Worm (Caenorhabditis elegans): ENCODE results near the gene dgat-2.
"Not testable (repeated sequence)": the region's sequence is repeated elsewhere in the genome, so short reads cannot be mapped to it uniquely, and the experiment has no call there.

The dgat-2 gene

ce11 chrV:17686852-17687251 is 26.7 kb downstream of the dgat-2 start, which contains the start of gene F59A1.18:
Gene F59A1.18 (minus strand): TSS chrV:17686952.
- TF ChIP-seq T20F7.1 (GFP tag; optimal IDR thresholded peaks at IDR 0.05) (no peak), dmd-6 (GFP tag; IDR thresholded peaks at IDR 0.05) (no peak), dpl-1 (GFP tag; optimal IDR thresholded peaks at IDR 0.05) (no peak), nhr-48 (tag; optimal IDR thresholded peaks at IDR 0.05) (no peak), nhr-237 (tag; optimal IDR thresholded peaks at IDR 0.05) (no peak), T26A8.4 (GFP tag; IDR thresholded peaks at IDR 0.05) (no peak)

DNA sequence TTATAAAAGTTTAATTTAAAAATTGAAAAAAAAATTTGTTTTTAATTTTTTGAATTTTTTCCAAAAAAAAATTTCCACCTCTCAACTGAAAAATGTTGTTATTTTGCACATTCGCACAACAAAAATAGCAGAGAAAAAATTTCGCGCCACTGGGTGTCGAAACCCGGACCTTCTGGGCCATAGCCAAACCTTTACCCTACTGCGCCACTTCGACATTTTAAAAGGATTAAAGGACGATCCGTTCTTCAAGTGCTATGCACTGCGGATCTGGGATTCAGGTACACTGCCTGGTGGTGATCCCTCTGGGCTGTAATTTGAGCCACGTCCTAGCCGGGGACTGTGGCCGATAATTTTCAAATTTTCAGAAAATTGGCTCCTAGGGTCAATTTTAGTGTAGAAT is 27.3 kb downstream of the dgat-2 start:
- peak in 1 of 2 experiments; percentile 43; a peak in 1 of 4 replicates for TF ChIP-seq madf-5 (GFP tag; IDR thresholded peaks at IDR 0.05)
- peak; percentile 32; the same call in 1 of the 2 replicates for TF ChIP-seq snpc-1.2 (GFP tag; IDR thresholded peaks at IDR 0.05)
- peak; percentile 31; the same call in 1 of the 2 replicates for TF ChIP-seq lin-38 (GFP tag; IDR thresholded peaks at IDR 0.05)
- TF ChIP-seq lim-7 (GFP tag; IDR thresholded peaks at IDR 0.05): peak; percentile 75
- TF ChIP-seq vab-7 (GFP tag; IDR thresholded peaks at IDR 0.05): peak; percentile 62
- TF ChIP-seq nhr-41 (GFP tag; IDR thresholded peaks at IDR 0.05): 0 out of 2 replicates have a peak, but pooled peaks have one; percentile 26
- 0 out of 2 replicates have a peak, but pooled peaks have one; percentile 15 for TF ChIP-seq pha-4 (GFP tag; IDR thresholded peaks at IDR 0.05)
- TF ChIP-seq pha-4 (tag; optimal IDR thresholded peaks at IDR 0.05): not testable (repeated sequence)
- TF ChIP-seq egl-43 (GFP tag; IDR thresholded peaks at IDR 0.05): 0 out of 2 replicates have a peak, but pooled peaks have one; percentile 30

- TF ChIP-seq dmd-6 (GFP tag; IDR thresholded peaks at IDR 0.05) (no peak), snpc-4 (tag; optimal IDR thresholded peaks at IDR 0.05) (no peak), arid-1 (GFP tag; conservative IDR thresholded peaks at IDR 0.05) (no peak), hlh-11 (tag; optimal IDR thresholded peaks at IDR 0.05) (no peak), duxl-1 (tag; optimal IDR thresholded peaks at IDR 0.05; ENCODE audit: poor library complexity) (no peak), nhr-102 (tag; optimal IDR thresholded peaks at IDR 0.05) (no peak), lsy-2 (tag; optimal IDR thresholded peaks at IDR 0.05) (no peak), spr-3 (GFP tag; optimal IDR thresholded peaks at IDR 0.05) (no peak), nhr-42 (GFP tag; IDR thresholded peaks at IDR 0.05) (no peak)
Observed at ce11 chrV:17690922-17691321, 30.8 kb downstream of the dgat-2 start, which contains the start of gene F59A1.13. Gene F59A1.13 (minus strand): TSS chrV:17691022.

DNA sequence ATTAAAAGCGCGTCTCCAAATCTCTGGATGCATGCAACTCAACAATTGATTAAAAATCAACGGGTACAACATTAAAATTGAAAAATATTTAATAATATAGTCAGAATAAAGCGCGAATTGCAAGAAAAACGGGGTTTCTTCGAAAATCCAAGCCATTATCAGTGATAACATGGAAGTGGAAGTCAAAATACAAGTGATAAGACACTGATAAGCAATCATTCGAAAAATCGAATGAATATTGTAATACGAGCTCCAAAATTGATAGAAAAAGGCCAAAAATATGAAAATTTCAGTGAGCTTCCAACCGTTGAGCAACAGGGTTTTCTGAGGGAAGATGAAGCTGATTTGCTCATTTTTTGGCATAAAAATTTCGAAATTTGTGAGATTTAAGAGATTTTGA is 34.2 kb downstream of the dgat-2 start:
- TF ChIP-seq nhr-111 (GFP tag; optimal IDR thresholded peaks at IDR 0.05): no peak
- TF ChIP-seq pqm-1 (tag; optimal IDR thresholded peaks at IDR 0.05): peak; percentile 75

- TF ChIP-seq tag-97 (GFP tag; IDR thresholded peaks at IDR 0.05) (no peak), ZK337.2 (GFP tag; IDR thresholded peaks at IDR 0.05) (no peak), ceh-44 (GFP tag; IDR thresholded peaks at IDR 0.05) (no peak), vab-7 (GFP tag; IDR thresholded peaks at IDR 0.05) (no peak), nhr-6 (tag; optimal IDR thresholded peaks at IDR 0.05) (no peak), hlh-11 (tag; optimal IDR thresholded peaks at IDR 0.05) (no peak), zfp-2 (tag; optimal IDR thresholded peaks at IDR 0.05) (no peak), zag-1 (tag; optimal IDR thresholded peaks at IDR 0.05) (no peak), mes-2 (tag; optimal IDR thresholded peaks at IDR 0.05; ENCODE audit: poor library complexity, severe bottlenecking) (no peak), lin-15B (tag; optimal IDR thresholded peaks at IDR 0.05) (no peak), nhr-28 (tag; optimal IDR thresholded peaks at IDR 0.05) (no peak), aha-1 (tag) (no peak), zfp-3 (GFP tag; conservative IDR thresholded peaks at IDR 0.05) (no peak), ztf-7 (tag; optimal IDR thresholded peaks at IDR 0.05) (no peak), jun-1 (tag; optimal IDR thresholded peaks at IDR 0.05) (no peak), dmd-9 (GFP tag; IDR thresholded peaks at IDR 0.05) (no peak), mep-1 (tag; optimal IDR thresholded peaks at IDR 0.05) (no peak)
Observed at ce11 chrV:17695802-17696201, 35.7 kb downstream of the dgat-2 start, which contains the start of gene Y26G10.1. Gene Y26G10.1 (minus strand): TSS chrV:17695902.

Measured in whole organism, L4 larva.